Worm (Caenorhabditis elegans): ENCODE data around the gene ZC262.13.
A peak's percentile ranks its signal among the peaks of the same experiment; 100 is the strongest.

ZC262.13 gene

DNA sequence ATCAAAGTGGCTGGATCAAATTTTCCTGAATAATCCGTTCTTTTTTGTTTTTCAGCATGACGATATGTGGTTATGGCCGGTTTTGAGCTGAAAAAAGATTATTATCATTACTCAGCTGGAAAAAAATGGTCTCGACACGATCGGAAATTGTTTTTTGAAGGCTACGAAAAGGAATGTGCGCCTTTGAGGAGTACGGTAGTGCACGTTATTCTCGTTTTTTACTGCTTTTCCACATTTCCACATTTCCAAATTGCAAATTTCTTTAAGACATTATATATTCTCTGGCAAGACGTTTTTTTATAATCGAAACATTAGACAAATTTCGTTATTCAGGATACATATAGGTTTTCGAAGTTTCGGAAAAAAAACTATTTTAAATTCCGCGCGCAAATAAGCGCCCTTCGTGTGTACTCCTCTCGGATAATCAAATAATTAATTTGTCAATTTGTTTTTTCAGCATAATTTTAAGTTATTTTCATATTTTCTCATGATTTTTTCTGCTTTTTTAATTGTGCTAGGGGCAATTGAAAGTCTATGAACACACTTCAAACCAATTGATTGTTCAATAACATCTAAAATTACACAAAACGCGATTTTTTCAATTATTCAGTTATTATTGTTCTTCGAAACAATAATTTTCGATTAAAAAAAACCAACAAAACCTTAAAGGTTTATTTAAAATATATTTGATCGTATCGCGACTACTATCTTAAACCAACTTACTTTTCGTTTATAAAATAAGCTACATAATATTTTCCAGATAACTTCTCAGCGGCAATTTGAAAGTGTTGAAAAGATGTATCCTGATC is 37.4 kb downstream of the ZC262.13 start, which contains the start of gene R05D3.3:
R05D3.3 (plus strand) TSS at position 759 of the 809 bp plus-strand sequence.
- TF ChIP-seq egl-27 (tag; optimal IDR thresholded peaks at IDR 0.05): no peak
- TF ChIP-seq lsy-2 (tag; optimal IDR thresholded peaks at IDR 0.05): no peak
- no peak for TF ChIP-seq elt-1 (tag; optimal IDR thresholded peaks at IDR 0.05)
- no peak for TF ChIP-seq lin-13 (GFP tag; optimal IDR thresholded peaks at IDR 0.05)
- TF ChIP-seq C34F6.9 (tag; optimal IDR thresholded peaks at IDR 0.05): no peak
- TF ChIP-seq ztf-4 (tag; optimal IDR thresholded peaks at IDR 0.05): no peak
- TF ChIP-seq ztf-11 (tag; optimal IDR thresholded peaks at IDR 0.05): no peak
- TF ChIP-seq unc-39 (tag; optimal IDR thresholded peaks at IDR 0.05): no peak
- TF ChIP-seq elt-3 (tag; optimal IDR thresholded peaks at IDR 0.05): no peak
- no peak for TF ChIP-seq nhr-77 (tag; optimal IDR thresholded peaks at IDR 0.05)
- TF ChIP-seq ceh-82 (tag; optimal IDR thresholded peaks at IDR 0.05): no peak
- TF ChIP-seq nhr-12 (tag; optimal IDR thresholded peaks at IDR 0.05): no peak
- TF ChIP-seq sma-3 (GFP tag; optimal IDR thresholded peaks at IDR 0.05): no peak
- TF ChIP-seq nhr-129 (tag; optimal IDR thresholded peaks at IDR 0.05): no peak

DNA sequence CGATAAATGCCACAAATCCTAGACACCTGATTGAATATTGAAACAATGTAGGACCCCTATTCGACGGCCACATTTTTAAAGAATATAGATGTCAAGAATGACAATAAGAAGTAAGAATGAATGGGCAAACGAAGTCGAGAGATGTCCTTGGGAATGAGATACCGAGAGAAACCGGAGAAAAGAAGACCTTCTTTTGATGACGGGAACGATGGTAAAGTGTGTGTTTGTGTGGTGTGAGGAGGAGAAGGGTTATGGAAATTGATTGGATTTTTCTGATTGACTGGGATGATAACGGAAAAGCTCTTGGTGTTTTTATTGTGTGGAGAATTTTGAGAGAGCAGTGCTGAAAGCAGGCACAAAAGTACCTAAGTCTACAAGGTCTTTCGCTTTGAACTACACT is 42.6 kb downstream of the ZC262.13 start, which contains the start of gene R05D3.9:
R05D3.9 (minus strand) TSS at position 101 of the 400 bp plus-strand sequence.
- TF ChIP-seq gmeb-1 (tag; optimal IDR thresholded peaks at IDR 0.05) (no peak), F13H6.1 (tag; optimal IDR thresholded peaks at IDR 0.05) (no peak), lin-13 (GFP tag; optimal IDR thresholded peaks at IDR 0.05) (no peak), skn-1 (tag; optimal IDR thresholded peaks at IDR 0.05) (no peak), nhr-11 (tag; optimal IDR thresholded peaks at IDR 0.05) (no peak), nhr-10 (tag; optimal IDR thresholded peaks at IDR 0.05) (no peak), nhr-23 (tag; optimal IDR thresholded peaks at IDR 0.05) (no peak), dmd-4 (tag; optimal IDR thresholded peaks at IDR 0.05) (no peak), ztf-1 (GFP tag; conservative IDR thresholded peaks at IDR 0.05) (no peak), nhr-12 (tag; optimal IDR thresholded peaks at IDR 0.05) (no peak), alr-1 (tag; optimal IDR thresholded peaks at IDR 0.05) (no peak)

DNA sequence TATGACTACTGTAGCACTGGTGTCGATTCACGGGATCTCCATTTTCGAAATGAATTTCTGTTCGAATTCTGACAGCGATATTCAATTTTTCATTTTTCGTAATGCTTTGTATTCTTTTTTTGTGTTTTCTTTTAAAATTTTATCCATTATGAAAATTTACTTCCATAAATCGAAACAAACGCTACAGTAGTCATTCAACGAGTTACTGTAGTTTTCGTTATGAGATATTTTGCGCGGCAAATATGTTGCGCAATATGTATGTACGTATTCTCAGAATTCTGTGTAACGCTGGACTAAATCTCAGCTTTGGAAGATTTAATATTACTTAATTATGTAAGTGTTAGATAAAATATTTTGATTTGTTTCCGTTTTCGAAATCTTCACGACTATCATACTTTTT is 43.2 kb downstream of the ZC262.13 start:
- no peak for TF ChIP-seq egl-27 (tag; optimal IDR thresholded peaks at IDR 0.05)
- TF ChIP-seq snpc-4 (tag; optimal IDR thresholded peaks at IDR 0.05): no peak
- TF ChIP-seq sem-4 (tag; optimal IDR thresholded peaks at IDR 0.05): no peak
- TF ChIP-seq zag-1 (tag; optimal IDR thresholded peaks at IDR 0.05): no peak

DNA sequence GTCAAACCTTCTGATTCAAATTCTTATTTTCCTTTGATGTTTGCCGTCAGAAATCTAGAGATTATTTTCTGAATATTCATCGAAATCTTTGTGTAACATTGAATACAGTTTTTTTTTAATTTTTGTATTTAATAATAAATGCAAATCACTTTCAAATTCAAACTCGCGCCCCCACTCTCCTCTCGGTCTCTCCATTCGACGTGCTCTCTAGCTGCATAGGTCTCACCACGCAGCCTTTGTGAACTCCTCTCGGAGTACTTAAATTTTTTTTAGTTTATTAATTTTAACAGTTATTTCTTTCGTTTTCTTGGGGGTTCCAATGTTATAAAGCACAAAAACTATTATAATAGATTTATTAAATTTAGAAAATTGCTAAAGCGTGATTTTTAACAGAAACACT is 44.2 kb downstream of the ZC262.13 start:
- TF ChIP-seq lin-11 (tag; optimal IDR thresholded peaks at IDR 0.05) (no peak), blmp-1 (tag; optimal IDR thresholded peaks at IDR 0.05; ENCODE audit: insufficient read depth) (no peak), unc-55 (GFP tag; optimal IDR thresholded peaks at IDR 0.05) (peak; percentile 16), fos-1 (tag; optimal IDR thresholded peaks at IDR 0.05) (no peak), elt-1 (tag; optimal IDR thresholded peaks at IDR 0.05) (no peak), unc-39 (tag; optimal IDR thresholded peaks at IDR 0.05) (no peak), nhr-23 (tag; optimal IDR thresholded peaks at IDR 0.05) (no peak), nhr-11 (tag; optimal IDR thresholded peaks at IDR 0.05) (no peak), ceh-16 (tag; optimal IDR thresholded peaks at IDR 0.05) (no peak)

DNA sequence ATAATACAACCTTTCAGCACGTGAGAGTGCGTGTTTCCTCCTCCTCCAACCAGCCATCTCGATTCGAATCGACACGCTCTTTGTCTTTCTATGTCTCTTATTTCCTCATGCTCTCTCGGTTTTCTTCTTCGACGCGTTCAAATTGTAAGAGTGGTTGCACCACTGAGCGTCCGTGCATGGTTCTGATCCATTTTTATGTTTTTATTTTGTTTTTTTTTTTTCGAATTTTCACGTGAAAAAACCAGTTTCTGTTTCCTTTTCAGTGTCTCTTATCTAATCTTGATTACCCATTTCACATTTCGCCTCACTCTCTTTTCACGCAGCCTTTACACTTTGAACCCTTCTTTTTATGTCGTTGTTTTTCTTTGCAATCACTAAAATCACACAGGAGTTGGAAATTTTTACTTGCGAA is 44.8 kb downstream of the ZC262.13 start:
- TF ChIP-seq fos-1 (tag; optimal IDR thresholded peaks at IDR 0.05) (peak; percentile 46), nhr-129 (tag; optimal IDR thresholded peaks at IDR 0.05) (peak; percentile 50), ztf-11 (tag; optimal IDR thresholded peaks at IDR 0.05) (no peak), C34F6.9 (tag; optimal IDR thresholded peaks at IDR 0.05) (peak; percentile 68), lin-39 (tag; optimal IDR thresholded peaks at IDR 0.05) (no peak), ceh-16 (tag; optimal IDR thresholded peaks at IDR 0.05) (no peak), unc-55 (GFP tag; optimal IDR thresholded peaks at IDR 0.05) (peak; percentile 2), peb-1 (tag; optimal IDR thresholded peaks at IDR 0.05) (no peak), mdl-1 (tag; optimal IDR thresholded peaks at IDR 0.05) (peak in 1 of 2 experiments; percentile 17), snpc-4 (tag; optimal IDR thresholded peaks at IDR 0.05) (no peak), nhr-21 (tag; optimal IDR thresholded peaks at IDR 0.05) (peak; percentile 53), elt-3 (tag; optimal IDR thresholded peaks at IDR 0.05) (no peak), nhr-25 (tag; optimal IDR thresholded peaks at IDR 0.05) (peak; percentile 53), alr-1 (tag; optimal IDR thresholded peaks at IDR 0.05) (no peak), F13H6.1 (tag; optimal IDR thresholded peaks at IDR 0.05) (peak; percentile 54), crh-2 (tag; optimal IDR thresholded peaks at IDR 0.05) (peak; percentile 39), ztf-1 (GFP tag; conservative IDR thresholded peaks at IDR 0.05) (no peak), unc-39 (tag; optimal IDR thresholded peaks at IDR 0.05) (no peak), mab-5 (tag; optimal IDR thresholded peaks at IDR 0.05) (no peak), lsy-2 (tag; optimal IDR thresholded peaks at IDR 0.05) (peak in 1 of 2 experiments; percentile 63), nhr-12 (tag; optimal IDR thresholded peaks at IDR 0.05) (no peak), nhr-6 (tag; optimal IDR thresholded peaks at IDR 0.05) (no peak), sma-3 (GFP tag; optimal IDR thresholded peaks at IDR 0.05) (peak; percentile 2), blmp-1 (tag; optimal IDR thresholded peaks at IDR 0.05; ENCODE audit: insufficient read depth) (peak; percentile 52), Y55F3AM.14 (GFP tag; optimal IDR thresholded peaks at IDR 0.05) (peak; percentile 39), nhr-77 (tag; optimal IDR thresholded peaks at IDR 0.05) (no peak)

All from whole organism, L2 larva.